Worm (Caenorhabditis elegans): ENCODE data around the gene ccm-3.

Gene ccm-3

DNA sequence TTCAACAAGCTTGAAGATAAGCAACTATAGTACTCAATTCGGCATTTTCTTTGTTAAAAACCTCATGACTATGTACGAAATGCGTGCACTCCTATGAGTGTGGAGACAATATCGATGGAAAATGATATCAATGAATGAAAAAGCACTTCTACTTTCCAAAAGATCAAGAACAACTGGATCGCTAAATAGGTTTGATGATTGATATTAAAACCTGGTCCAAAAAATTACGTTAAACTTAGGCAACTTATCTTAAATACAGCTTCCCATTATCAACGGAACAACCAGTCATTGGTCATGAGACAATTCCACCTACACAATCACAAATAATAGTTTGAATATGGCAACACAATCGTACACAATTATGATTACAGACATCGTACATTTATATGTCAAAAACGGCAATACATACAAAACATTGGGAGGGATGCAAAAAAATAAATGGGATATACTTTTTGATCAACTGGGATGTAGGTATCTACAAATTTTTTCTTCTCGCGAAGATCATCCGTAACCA is 47.3 kb downstream of the ccm-3 start (continued):
- TF ChIP-seq B0261.1 (tag; optimal IDR thresholded peaks at IDR 0.05), result no peak
- TF ChIP-seq snpc-3.4 (tag; optimal IDR thresholded peaks at IDR 0.05), result peak; percentile 81
- no peak for TF ChIP-seq tbx-9 (tag; optimal IDR thresholded peaks at IDR 0.05; ENCODE audit: borderline replicate concordance)
- TF ChIP-seq ztf-25 (GFP tag; IDR thresholded peaks at IDR 0.05), result no peak
- no peak for TF ChIP-seq Y56A3A.18 (GFP tag; IDR thresholded peaks at IDR 0.05)
- no peak for TF ChIP-seq hmg-1.2 (GFP tag; IDR thresholded peaks at IDR 0.05)
- TF ChIP-seq madf-6 (GFP tag; IDR thresholded peaks at IDR 0.05), result peak; percentile 60; the same call in 1 of the 2 replicates
- TF ChIP-seq atf-7 (tag; optimal IDR thresholded peaks at IDR 0.05), result no peak
- TF ChIP-seq ceh-40 (GFP tag; IDR thresholded peaks at IDR 0.05), result peak; percentile 68; the same call in 1 of the 2 replicates
- no peak for TF ChIP-seq mcd-1 (GFP tag; IDR thresholded peaks at IDR 0.05)
- no peak for TF ChIP-seq F33H1.4 (GFP tag; IDR thresholded peaks at IDR 0.05)
- peak; percentile 47 for TF ChIP-seq die-1 (tag; optimal IDR thresholded peaks at IDR 0.05)
- no peak for TF ChIP-seq F52B5.7 (tag; optimal IDR thresholded peaks at IDR 0.05)
- TF ChIP-seq mxl-1 (tag; optimal IDR thresholded peaks at IDR 0.05), result no peak
- TF ChIP-seq sdz-38 (tag; optimal IDR thresholded peaks at IDR 0.05), result no peak
- no peak for TF ChIP-seq ceh-58 (GFP tag; IDR thresholded peaks at IDR 0.05)
- peak; percentile 53 for TF ChIP-seq hsf-1 (GFP tag; IDR thresholded peaks at IDR 0.05)
- peak; percentile 23; the same call in 1 of the 2 replicates for TF ChIP-seq nfyb-1 (GFP tag; IDR thresholded peaks at IDR 0.05)
- 0 out of 2 replicates have a peak, but pooled peaks have one; percentile 60 for TF ChIP-seq ekl-4 (GFP tag; IDR thresholded peaks at IDR 0.05)
- no peak for TF ChIP-seq efl-1 (GFP tag; optimal IDR thresholded peaks at IDR 0.05)
- peak; percentile 62 for TF ChIP-seq zim-3 (tag; optimal IDR thresholded peaks at IDR 0.05)
- TF ChIP-seq Y79H2A.3 (GFP tag; conservative IDR thresholded peaks at IDR 0.05), result 0 out of 2 replicates have a peak, but pooled peaks have one; percentile 39
- TF ChIP-seq hlh-12 (tag; optimal IDR thresholded peaks at IDR 0.05), result no peak
- peak; percentile 36 for TF ChIP-seq lsl-1 (GFP tag; optimal IDR thresholded peaks at IDR 0.05)
- TF ChIP-seq Y53G8AR.9 (GFP tag; conservative IDR thresholded peaks at IDR 0.05), result 0 out of 2 replicates have a peak, but pooled peaks have one; percentile 11
- TF ChIP-seq xnd-1 (tag; optimal IDR thresholded peaks at IDR 0.05), result no peak
- peak; percentile 4 for TF ChIP-seq nhr-90 (tag; optimal IDR thresholded peaks at IDR 0.05)
- no peak for TF ChIP-seq F10E7.11 (tag; optimal IDR thresholded peaks at IDR 0.05)
- peak; percentile 1 for TF ChIP-seq ceh-27 (GFP tag; optimal IDR thresholded peaks at IDR 0.05)
- no peak for TF ChIP-seq cebp-1 (GFP tag; IDR thresholded peaks at IDR 0.05)
- TF ChIP-seq cebp-1 (tag; optimal IDR thresholded peaks at IDR 0.05), result peak; percentile 48
- TF ChIP-seq nhr-120 (GFP tag; IDR thresholded peaks at IDR 0.05), result no peak
- peak; percentile 6 for TF ChIP-seq snpc-4 (GFP tag; optimal IDR thresholded peaks at IDR 0.05)
- TF ChIP-seq snpc-4 (tag; optimal IDR thresholded peaks at IDR 0.05), result no peak
- TF ChIP-seq nfya-1 (tag; optimal IDR thresholded peaks at IDR 0.05; ENCODE audit: borderline replicate concordance, insufficient read depth), result no peak
- TF ChIP-seq ceh-91 (GFP tag; IDR thresholded peaks at IDR 0.05), result no peak
- TF ChIP-seq rec-8 (tag; optimal IDR thresholded peaks at IDR 0.05), result no peak
- TF ChIP-seq athp-1 (tag; optimal IDR thresholded peaks at IDR 0.05), result peak; percentile 44
- no peak for TF ChIP-seq B0035.1 (tag; optimal IDR thresholded peaks at IDR 0.05)
- TF ChIP-seq ets-4 (GFP tag; optimal IDR thresholded peaks at IDR 0.05), result no peak
- no peak for TF ChIP-seq D2030.7 (GFP tag; IDR thresholded peaks at IDR 0.05)
- TF ChIP-seq F22D6.2 (tag; optimal IDR thresholded peaks at IDR 0.05), result no peak
- TF ChIP-seq snpc-1.3 (tag; optimal IDR thresholded peaks at IDR 0.05; ENCODE audit: insufficient read depth), result peak; percentile 11
- TF ChIP-seq pbrm-1 (GFP tag; IDR thresholded peaks at IDR 0.05), result 0 out of 2 replicates have a peak, but pooled peaks have one; percentile 57
- no peak for TF ChIP-seq fkh-3 (tag; optimal IDR thresholded peaks at IDR 0.05)
- TF ChIP-seq ccch-3 (GFP tag; optimal IDR thresholded peaks at IDR 0.05), result no peak
- no peak for TF ChIP-seq attf-3 (GFP tag; conservative IDR thresholded peaks at IDR 0.05)
- 0 out of 2 replicates have a peak, but pooled peaks have one; percentile 5 for TF ChIP-seq rcor-1 (GFP tag; IDR thresholded peaks at IDR 0.05)

All from whole organism, young adult.